3 fruit fly cellular contexts compared by ENCODE assay signal in the genomic region with DNA sequence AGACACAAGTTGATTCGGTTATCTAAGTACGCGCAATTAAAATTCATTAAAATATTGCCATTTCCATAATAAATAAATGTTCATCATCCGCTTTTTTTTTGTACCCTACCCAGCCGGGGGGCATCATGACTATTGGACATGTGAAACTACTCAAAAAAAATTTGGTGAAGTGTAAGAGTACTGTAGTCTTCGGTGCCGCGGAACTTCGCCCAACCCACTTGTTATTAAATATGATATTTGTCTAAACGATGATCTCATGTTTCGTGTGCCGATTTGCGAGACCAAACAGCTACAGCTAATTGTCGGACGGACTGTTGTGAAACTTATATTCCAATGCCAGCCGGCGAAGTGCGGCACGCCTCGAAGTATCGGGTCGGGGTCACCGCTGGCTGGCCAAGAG.
TF ChIP-seq lines count a peak whose summit lies in the region.

No protein-coding gene starts in this region.

- TF ChIP-seq CTCF in whole organism, embryonic (GFP tag; optimal IDR thresholded peaks at IDR 0.05; lab: Kevin White, UChicago) = no peak

TF ChIP-seq in whole organism, embryonic, 481 proteins besides CTCF, POLR2A, EP300 and RAD21 (continues in another document):
- TF ChIP-seq CG2889 (GFP tag; IDR thresholded peaks at IDR 0.05; lab: Robert Waterston, UW) = no peak
- TF ChIP-seq Bgb (GFP tag; IDR thresholded peaks at IDR 0.05; lab: Robert Waterston, UW; ENCODE audit: partially characterized antibody) = no peak
- TF ChIP-seq CG14710 (tag; optimal IDR thresholded peaks at IDR 0.05; lab: Kevin White, UChicago) = no peak
- peak; percentile 78 for TF ChIP-seq Med (GFP tag; lab: Kevin White, UChicago)
- TF ChIP-seq CG17361 (GFP tag; IDR thresholded peaks at IDR 0.05; lab: Robert Waterston, UW) = no peak
- TF ChIP-seq sisA (GFP tag; IDR thresholded peaks at IDR 0.05; lab: Robert Waterston, UW) = no peak
- no peak for TF ChIP-seq onecut (GFP tag; IDR thresholded peaks at IDR 0.05; lab: Robert Waterston, UW)
- no peak for TF ChIP-seq CG6689 (GFP tag; IDR thresholded peaks at IDR 0.05; lab: Robert Waterston, UW)
- peak; percentile 78 for TF ChIP-seq Ets65A (GFP tag; lab: Kevin White, UChicago)
- TF ChIP-seq CG18599 (GFP tag; optimal IDR thresholded peaks at IDR 0.05; lab: Kevin White, UChicago) = peak; percentile 26
- TF ChIP-seq hb (GFP tag; IDR thresholded peaks at IDR 0.05; lab: Robert Waterston, UW; ENCODE audit: partially characterized antibody) = no peak
- TF ChIP-seq HmgZ (tag; optimal IDR thresholded peaks at IDR 0.05; lab: Kevin White, UChicago) = no peak
- 0 out of 2 replicates have a peak, but pooled peaks have one; percentile 5 for TF ChIP-seq Ada2b (GFP tag; IDR thresholded peaks at IDR 0.05; lab: Robert Waterston, UW)
- TF ChIP-seq CG1792 (GFP tag; optimal IDR thresholded peaks at IDR 0.05; lab: Kevin White, UChicago) = no peak
- TF ChIP-seq Rfx (GFP tag; IDR thresholded peaks at IDR 0.05; lab: Robert Waterston, UW) = peak; percentile 40; the same call in 1 of the 2 replicates
- TF ChIP-seq trh (GFP tag; optimal IDR thresholded peaks at IDR 0.05; lab: Kevin White, UChicago) = no peak
- no peak for TF ChIP-seq ind (GFP tag; optimal IDR thresholded peaks at IDR 0.05; lab: Kevin White, UChicago)
- TF ChIP-seq dysf (GFP tag; IDR thresholded peaks at IDR 0.05; lab: Robert Waterston, UW) = 0 out of 3 replicates have a peak, but pooled peaks have one; percentile 10
- TF ChIP-seq luna (GFP tag; optimal IDR thresholded peaks at IDR 0.05; lab: Kevin White, UChicago) = no peak
- TF ChIP-seq CG10274 (GFP tag; optimal IDR thresholded peaks at IDR 0.05; lab: Kevin White, UChicago) = no peak
- TF ChIP-seq dmrt99B (tag; optimal IDR thresholded peaks at IDR 0.05; lab: Kevin White, UChicago) = no peak
- no peak for TF ChIP-seq CG5245 (GFP tag; optimal IDR thresholded peaks at IDR 0.05; lab: Kevin White, UChicago)
- no peak for TF ChIP-seq CG17385 (GFP tag; optimal IDR thresholded peaks at IDR 0.05; lab: Kevin White, UChicago)
- TF ChIP-seq caup (GFP tag; optimal IDR thresholded peaks at IDR 0.05; lab: Kevin White, UChicago; ENCODE audit: severe bottlenecking) = no peak
- TF ChIP-seq CG3995 (GFP tag; optimal IDR thresholded peaks at IDR 0.05; lab: Kevin White, UChicago) = no peak
- TF ChIP-seq sob (GFP tag; IDR thresholded peaks at IDR 0.05; lab: Robert Waterston, UW) = no peak
- no peak for TF ChIP-seq stwl (tag; optimal IDR thresholded peaks at IDR 0.05; lab: Kevin White, UChicago)
- TF ChIP-seq ro (GFP tag; IDR thresholded peaks at IDR 0.05; lab: Robert Waterston, UW) = no peak
- TF ChIP-seq CG11247 (GFP tag; IDR thresholded peaks at IDR 0.05; lab: Robert Waterston, UW) = 0 out of 2 replicates have a peak, but pooled peaks have one; percentile 28

TF ChIP-seq in whole organism, prepupa, 60 proteins besides CTCF, POLR2A, EP300 and RAD21:
- TF ChIP-seq CG11762 (GFP tag; optimal IDR thresholded peaks at IDR 0.05; lab: Kevin White, UChicago; ENCODE audit: insufficient read depth) (no peak), spab (GFP tag; optimal IDR thresholded peaks at IDR 0.05; lab: Kevin White, UChicago) (no peak), fkh (GFP tag; optimal IDR thresholded peaks at IDR 0.05; lab: Kevin White, UChicago) (peak; percentile 4), Hr4 (GFP tag; optimal IDR thresholded peaks at IDR 0.05; lab: Kevin White, UChicago) (peak; percentile 22), eg (GFP tag; IDR thresholded peaks at IDR 0.05; lab: Robert Waterston, UW) (0 out of 3 replicates have a peak, but pooled peaks have one; percentile 31), pdm3 (GFP tag; optimal IDR thresholded peaks at IDR 0.05; lab: Kevin White, UChicago) (peak; percentile 10), cyc (GFP tag; optimal IDR thresholded peaks at IDR 0.05; lab: Kevin White, UChicago) (no peak), Eip75B (GFP tag; optimal IDR thresholded peaks at IDR 0.05; lab: Kevin White, UChicago) (peak; percentile 0), svp (GFP tag; lab: Kevin White, UChicago) (peak; percentile 77), Eip78C (GFP tag; lab: Kevin White, UChicago) (peak; percentile 37)

TF ChIP-seq in whole organism, pupa, 21 proteins besides CTCF, POLR2A, EP300 and RAD21:
- TF ChIP-seq CG10348 (GFP tag; IDR thresholded peaks at IDR 0.05; lab: Robert Waterston, UW) (no peak), Ets98B (GFP tag; IDR thresholded peaks at IDR 0.05; lab: Robert Waterston, UW) (0 out of 2 replicates have a peak, but pooled peaks have one; percentile 7)
